Worm (Caenorhabditis elegans) whole organism, young adult: ENCODE measurements around the gene F23B2.10.

ENCODE experiments used
- F49E8.2 ChIP-seq: sonication (generic microtip); optimal IDR thresholded peaks from 3 replicates; lab custom pipeline; 2017; ENCODE audit warnings: missing genetic modification characterization, mild to moderate bottlenecking, missing compliant biosample characterization, antibody characterized with exemption, moderate library complexity; ENCODE audit not compliant: insufficient read depth
- attf-6 ChIP-seq: fragments of 200-800 bp; sonication (Bioruptor generic); IDR thresholded peaks from 2 replicates; pipeline ENCODE4 v1.3.6; 2022; ENCODE audit warnings: missing genetic modification reagents, missing genetic modification characterization, missing compliant biosample characterization
- bed-2 ChIP-seq: fragments of 200-800 bp; sonication (Bioruptor generic); IDR thresholded peaks from 2 replicates; pipeline ENCODE4 v1.3.6; 2022; ENCODE audit warnings: missing genetic modification reagents, missing genetic modification characterization, missing compliant biosample characterization
- lin-35 ChIP-seq, 3 experiments: fragments of 150-350 bp in 2 of 3; sonication (generic microtip) in 1 of 3; optimal IDR thresholded peaks; 2 replicates each; lab custom pipeline; 2014 to 2018; ENCODE audit warnings: missing biosample characterization in 3 of 3, missing genetic modification characterization in 3 of 3, missing genetic modification reagents in 3 of 3
- sea-2 ChIP-seq: fragments of 200-800 bp; sonication (Bioruptor generic); IDR thresholded peaks from 2 replicates; pipeline ENCODE4 v1.3.6; 2022; ENCODE audit warnings: missing genetic modification characterization, missing compliant biosample characterization
- snpc-3.4 ChIP-seq: sonication (generic microtip); optimal IDR thresholded peaks from 2 replicates; lab custom pipeline; 2017; ENCODE audit warnings: missing genetic modification characterization, mild to moderate bottlenecking, missing compliant biosample characterization, antibody characterized with exemption, moderate library complexity, missing genotype, missing genetic modification reagents
- unc-62 ChIP-seq: fragments of 150-350 bp; optimal IDR thresholded peaks from 2 replicates; lab custom pipeline; 2014; ENCODE audit warnings: missing biosample characterization, missing genetic modification reagents, missing genetic modification characterization
- xnd-1 ChIP-seq: sonication (generic microtip); optimal IDR thresholded peaks from 2 replicates; lab custom pipeline; 2016; ENCODE audit warnings: missing genotype, missing genetic modification reagents, missing genetic modification characterization, missing compliant biosample characterization
- zfh-2 ChIP-seq: fragments of 200-800 bp; sonication (Bioruptor generic); conservative IDR thresholded peaks from 2 replicates; pipeline ENCODE4 v1.3.6; 2022; ENCODE audit warnings: missing genetic modification reagents, missing genetic modification characterization, missing compliant biosample characterization
- ztf-22 ChIP-seq: fragments of 200-800 bp; sonication (Bioruptor generic); optimal IDR thresholded peaks from 2 replicates; lab custom pipeline; 2018; ENCODE audit warnings: mild to moderate bottlenecking, missing genetic modification characterization, moderate library complexity, missing compliant biosample characterization

DNA sequence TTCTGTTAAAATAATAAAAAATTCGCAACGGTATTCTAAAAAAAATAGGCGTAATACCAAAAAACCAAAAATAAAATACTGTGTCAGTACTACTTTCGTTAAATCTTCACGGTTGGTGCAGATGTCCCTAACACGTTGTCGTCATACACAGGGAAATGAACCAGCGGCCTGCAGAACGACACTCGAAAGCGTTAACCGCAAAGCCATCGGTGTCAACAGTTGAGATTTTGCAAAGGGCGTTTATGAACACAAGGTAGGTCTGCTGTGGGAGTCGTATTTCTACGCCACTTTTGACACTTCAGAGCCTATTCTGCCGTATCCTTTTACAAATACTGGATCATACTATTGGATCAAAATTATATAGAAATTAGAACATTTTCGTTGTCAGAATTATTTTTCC lies 37.0 kb upstream of the F23B2.10 start:
- TF ChIP-seq F49E8.2 (tag; lab: Kevin White, UChicago): peak; percentile 51
- TF ChIP-seq attf-6 (GFP tag; lab: Robert Waterston, UW): peak; percentile 61; the same call in 1 of the 2 replicates
- TF ChIP-seq unc-62 (GFP tag; lab: Kevin White, UChicago): no peak
- peak; percentile 67; the same call in 1 of the 2 replicates for TF ChIP-seq bed-2 (GFP tag; lab: Robert Waterston, UW)
- no peak for TF ChIP-seq sea-2
- no peak for TF ChIP-seq lin-35 (GFP tag; optimal IDR thresholded peaks at IDR 0.05; lab: Kevin White, UChicago)
- TF ChIP-seq xnd-1 (tag; lab: Kevin White, UChicago): no peak
- TF ChIP-seq snpc-3.4: peak; percentile 75
- no peak for TF ChIP-seq ztf-22 (GFP tag; lab: Kevin White, UChicago)
- TF ChIP-seq zfh-2 (GFP tag; lab: Robert Waterston, UW): no peak
